Worm (Caenorhabditis elegans) whole organism, L2 larva: ENCODE data around the gene gta-1.
A peak's percentile ranks its signal among the peaks of the same experiment; 100 is the strongest.

Experiments used
- C34F6.9 ChIP-seq: fragments of 150-350 bp; optimal IDR thresholded peaks from 2 replicates; lab custom pipeline; 2014; ENCODE audit warnings: missing biosample characterization, missing genetic modification characterization
- F13H6.1 ChIP-seq: sonication (generic microtip); optimal IDR thresholded peaks from 2 replicates; lab custom pipeline; 2016; ENCODE audit warnings: missing genetic modification characterization, missing compliant biosample characterization
- R02D3.7 ChIP-seq: fragments of 150-350 bp; optimal IDR thresholded peaks from 2 replicates; lab custom pipeline; 2014; ENCODE audit warnings: missing biosample characterization, missing genetic modification characterization
- Y55F3AM.14 ChIP-seq: fragments of 200-800 bp; sonication (Bioruptor generic); optimal IDR thresholded peaks from 2 replicates; lab custom pipeline; 2018; ENCODE audit warnings: mild to moderate bottlenecking, missing genetic modification characterization, missing compliant biosample characterization
- ZK546.5 ChIP-seq: sonication (generic microtip); optimal IDR thresholded peaks from 2 replicates; lab custom pipeline; 2017; ENCODE audit warnings: missing biosample characterization, missing genetic modification characterization
- alr-1 ChIP-seq: fragments of 150-350 bp; optimal IDR thresholded peaks from 2 replicates; lab custom pipeline; 2014; ENCODE audit warnings: missing biosample characterization, missing genetic modification characterization
- aly-2 ChIP-seq: fragments of 150-350 bp; optimal IDR thresholded peaks from 2 replicates; lab custom pipeline; 2014; ENCODE audit warnings: missing biosample characterization, missing genetic modification characterization
- ama-1 ChIP-seq: fragments of 150-350 bp; optimal IDR thresholded peaks from 2 replicates; lab custom pipeline; 2018; ENCODE audit warnings: inconsistent platforms
- ceh-16 ChIP-seq: fragments of 150-350 bp; optimal IDR thresholded peaks from 2 replicates; lab custom pipeline; 2014; ENCODE audit warnings: missing biosample characterization, missing genetic modification characterization
- ceh-82 ChIP-seq: fragments of 150-350 bp; optimal IDR thresholded peaks from 2 replicates; lab custom pipeline; 2014; ENCODE audit warnings: missing biosample characterization, missing genetic modification characterization
- crh-2 ChIP-seq: sonication (generic microtip); optimal IDR thresholded peaks from 2 replicates; lab custom pipeline; 2017; ENCODE audit warnings: missing biosample characterization, missing genetic modification characterization
- dmd-4 ChIP-seq: sonication (generic microtip); optimal IDR thresholded peaks from 2 replicates; lab custom pipeline; 2017; ENCODE audit warnings: missing biosample characterization, missing genetic modification characterization
- elt-3 ChIP-seq: sonication (generic microtip); optimal IDR thresholded peaks from 2 replicates; lab custom pipeline; 2017; ENCODE audit warnings: missing biosample characterization, missing genetic modification characterization
- fos-1 ChIP-seq: fragments of 150-350 bp; optimal IDR thresholded peaks from 2 replicates; lab custom pipeline; 2014; ENCODE audit warnings: missing biosample characterization, missing genetic modification characterization
- gmeb-1 ChIP-seq: fragments of 150-350 bp; optimal IDR thresholded peaks from 2 replicates; lab custom pipeline; 2014; ENCODE audit warnings: missing biosample characterization, missing genetic modification characterization
- lin-11 ChIP-seq: fragments of 150-350 bp; sonication (generic microtip); optimal IDR thresholded peaks from 2 replicates; lab custom pipeline; 2014; ENCODE audit warnings: missing biosample characterization, missing genetic modification characterization, inconsistent platforms, mixed read lengths
- lin-13 ChIP-seq: fragments of 150-350 bp; optimal IDR thresholded peaks from 2 replicates; lab custom pipeline; 2014; ENCODE audit warnings: missing biosample characterization, missing genetic modification reagents, missing genetic modification characterization
- lsy-2 ChIP-seq, 2 experiments: fragments of 150-350 bp in 1 of 2; sonication (generic microtip) in 1 of 2; optimal IDR thresholded peaks; 2 replicates each; lab custom pipeline; 2014 to 2017; ENCODE audit warnings: missing biosample characterization in 2 of 2, missing genetic modification characterization in 2 of 2
- mab-5 ChIP-seq: fragments of 150-350 bp; optimal IDR thresholded peaks from 2 replicates; lab custom pipeline; 2014; ENCODE audit warnings: missing biosample characterization, missing genetic modification characterization
- mbf-1 ChIP-seq: sonication (generic microtip); optimal IDR thresholded peaks from 2 replicates; lab custom pipeline; 2017; ENCODE audit warnings: missing biosample characterization, missing genetic modification characterization
- mdl-1 ChIP-seq, 2 experiments: fragments of 150-350 bp in 1 of 2; sonication (generic microtip) in 1 of 2; optimal IDR thresholded peaks; 2 replicates each; lab custom pipeline; 2017; ENCODE audit warnings: missing biosample characterization in 2 of 2, missing genetic modification characterization in 2 of 2
- nhr-10 ChIP-seq: sonication (generic microtip); optimal IDR thresholded peaks from 2 replicates; lab custom pipeline; 2017; ENCODE audit warnings: missing biosample characterization, missing genetic modification characterization
- nhr-11 ChIP-seq: fragments of 150-350 bp; optimal IDR thresholded peaks from 2 replicates; lab custom pipeline; 2014; ENCODE audit warnings: missing biosample characterization, missing genetic modification characterization
- nhr-12 ChIP-seq: fragments of 150-350 bp; optimal IDR thresholded peaks from 2 replicates; lab custom pipeline; 2014; ENCODE audit warnings: missing biosample characterization, missing genetic modification characterization
- nhr-129 ChIP-seq: fragments of 150-350 bp; optimal IDR thresholded peaks from 2 replicates; lab custom pipeline; 2014; ENCODE audit warnings: missing biosample characterization, missing genetic modification characterization
- nhr-237 ChIP-seq: fragments of 150-350 bp; optimal IDR thresholded peaks from 2 replicates; lab custom pipeline; 2014; ENCODE audit warnings: missing biosample characterization, missing genetic modification characterization
- nhr-25 ChIP-seq: fragments of 150-350 bp; sonication (generic microtip); optimal IDR thresholded peaks from 3 replicates; lab custom pipeline; 2014; ENCODE audit warnings: missing biosample characterization, missing genetic modification characterization
- nhr-77 ChIP-seq: fragments of 150-350 bp; optimal IDR thresholded peaks from 2 replicates; lab custom pipeline; 2014; ENCODE audit warnings: missing biosample characterization, missing genetic modification characterization
- peb-1 ChIP-seq: fragments of 150-350 bp; optimal IDR thresholded peaks from 2 replicates; lab custom pipeline; 2014; ENCODE audit warnings: missing biosample characterization, missing genetic modification characterization
- sem-4 ChIP-seq: fragments of 150-350 bp; optimal IDR thresholded peaks from 2 replicates; lab custom pipeline; 2014; ENCODE audit warnings: missing biosample characterization, missing genetic modification reagents, missing genetic modification characterization
- sma-3 ChIP-seq: sonication (generic microtip); optimal IDR thresholded peaks from 2 replicates; lab custom pipeline; 2016; ENCODE audit warnings: missing genetic modification reagents, missing genetic modification characterization, missing compliant biosample characterization
- sma-9 ChIP-seq, 2 experiments: fragments of 150-350 bp in 1 of 2; sonication (generic microtip) in 1 of 2; optimal IDR thresholded peaks; 2 replicates each; lab custom pipeline; 2014 to 2016; ENCODE audit warnings: missing genetic modification characterization in 2 of 2, mild to moderate bottlenecking in 1 of 2, missing biosample characterization in 1 of 2, missing compliant biosample characterization in 1 of 2, missing genetic modification reagents in 1 of 2, moderate library complexity in 1 of 2
- snpc-4 ChIP-seq: fragments of 150-350 bp; optimal IDR thresholded peaks from 2 replicates; lab custom pipeline; 2014; ENCODE audit warnings: missing biosample characterization, missing genetic modification characterization
- unc-39 ChIP-seq: fragments of 150-350 bp; optimal IDR thresholded peaks from 2 replicates; lab custom pipeline; 2014; ENCODE audit warnings: missing biosample characterization, missing genetic modification characterization
- unc-55 ChIP-seq: fragments of 150-350 bp; sonication (generic microtip); optimal IDR thresholded peaks from 3 replicates; lab custom pipeline; 2014; ENCODE audit warnings: missing biosample characterization, missing genetic modification reagents, missing genetic modification characterization
- zag-1 ChIP-seq: fragments of 150-350 bp; optimal IDR thresholded peaks from 2 replicates; lab custom pipeline; 2014; ENCODE audit warnings: missing biosample characterization, missing genetic modification characterization
- ztf-11 ChIP-seq: sonication (generic microtip); optimal IDR thresholded peaks from 2 replicates; lab custom pipeline; 2017; ENCODE audit warnings: missing biosample characterization, missing genetic modification characterization
- ztf-4 ChIP-seq: fragments of 150-350 bp; optimal IDR thresholded peaks from 2 replicates; lab custom pipeline; 2014; ENCODE audit warnings: missing biosample characterization, missing genetic modification characterization

Gene gta-1

ce11 chrIV:10148938-10149337 lies 31.5 kb upstream of the gta-1 start, which contains the start of gene pigs-1:
TSS of gene pigs-1 (minus strand) at chrIV:10149038.
- no peak for TF ChIP-seq ceh-16 (tag; lab: Kevin White, UChicago)
- TF ChIP-seq zag-1 (tag; lab: Kevin White, UChicago), result no peak
- TF ChIP-seq gmeb-1, result no peak
- no peak for TF ChIP-seq ama-1
- no peak for TF ChIP-seq nhr-237
- TF ChIP-seq aly-2 (tag; lab: Kevin White, UChicago), result no peak
- TF ChIP-seq dmd-4 (tag; lab: Kevin White, UChicago), result no peak
- no peak for TF ChIP-seq Y55F3AM.14 (GFP tag; lab: Kevin White, UChicago)
- TF ChIP-seq nhr-25 (tag; lab: Kevin White, UChicago), result no peak
- TF ChIP-seq crh-2 (tag; lab: Kevin White, UChicago), result no peak
- no peak for TF ChIP-seq nhr-11 (tag; lab: Kevin White, UChicago)
- no peak for TF ChIP-seq sem-4 (tag; lab: Kevin White, UChicago)
- no peak for TF ChIP-seq alr-1 (tag; lab: Kevin White, UChicago)
- no peak for TF ChIP-seq elt-3 (tag; lab: Kevin White, UChicago)

DNA sequence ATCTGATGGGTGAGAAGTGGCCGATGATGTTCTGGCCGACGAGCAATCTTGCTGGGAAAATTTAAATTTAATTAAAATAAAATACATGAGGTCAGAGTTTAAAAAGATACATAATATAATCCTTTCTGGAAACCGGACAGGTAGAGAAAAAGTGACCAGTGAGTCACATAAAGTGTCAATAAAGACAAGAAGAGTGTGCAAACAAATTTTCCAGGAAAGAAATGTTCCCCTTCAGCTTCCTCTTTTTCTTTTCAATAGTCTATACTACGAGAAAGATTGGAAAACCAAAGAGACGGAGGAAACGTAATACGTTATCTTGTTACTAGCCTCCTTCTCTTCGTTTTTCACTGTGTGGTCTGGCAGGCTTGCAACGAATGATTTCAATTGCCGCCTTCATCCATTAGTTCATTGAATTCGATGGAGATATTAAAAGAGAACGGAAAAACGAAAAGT lies 29.9 kb upstream of the gta-1 start, which contains the start of gene tsp-12:
Gene tsp-12, minus strand, starts transcription at position 51 of the 453 bp plus-strand sequence.
- TF ChIP-seq sem-4 (tag; lab: Kevin White, UChicago) (no peak), lin-13 (GFP tag; lab: Kevin White, UChicago) (peak; percentile 23), snpc-4 (no peak), unc-39 (tag; lab: Kevin White, UChicago) (no peak), unc-55 (no peak), F13H6.1 (peak; percentile 51), sma-9 (GFP tag; optimal IDR thresholded peaks at IDR 0.05; lab: Kevin White, UChicago) (no peak), sma-9 (tag; optimal IDR thresholded peaks at IDR 0.05; lab: Kevin White, UChicago) (no peak), C34F6.9 (tag; lab: Kevin White, UChicago) (peak; percentile 2)

- TF ChIP-seq R02D3.7 (no peak), fos-1 (tag; lab: Kevin White, UChicago) (peak; percentile 5), sma-9 (GFP tag; optimal IDR thresholded peaks at IDR 0.05; lab: Kevin White, UChicago) (peak; percentile 69), sma-9 (tag; optimal IDR thresholded peaks at IDR 0.05; lab: Kevin White, UChicago) (no peak), sma-3 (GFP tag; lab: Kevin White, UChicago) (peak; percentile 22), lin-13 (GFP tag; lab: Kevin White, UChicago) (peak; percentile 57), peb-1 (tag; lab: Kevin White, UChicago) (no peak), crh-2 (tag; lab: Kevin White, UChicago) (peak; percentile 97), sem-4 (tag; lab: Kevin White, UChicago) (no peak), lsy-2 (tag; optimal IDR thresholded peaks at IDR 0.05; lab: Kevin White, UChicago) (peak; percentile 78 to 96), ztf-4 (no peak), nhr-11 (tag; lab: Kevin White, UChicago) (no peak), mdl-1 (tag; optimal IDR thresholded peaks at IDR 0.05; lab: Kevin White, UChicago) (no peak), gmeb-1 (peak; percentile 58), ztf-11 (no peak), nhr-129 (tag; lab: Kevin White, UChicago) (peak; percentile 43), C34F6.9 (tag; lab: Kevin White, UChicago) (peak; percentile 75), alr-1 (tag; lab: Kevin White, UChicago) (no peak), nhr-25 (tag; lab: Kevin White, UChicago) (peak; percentile 35), unc-55 (peak; percentile 73), snpc-4 (no peak), ama-1 (no peak), F13H6.1 (peak; percentile 25), ZK546.5 (tag; lab: Kevin White, UChicago) (no peak)
Measured at ce11 chrIV:10151439-10151997, 28.9 kb upstream of the gta-1 start, which contains the start of gene copg-1. TSS of gene copg-1 (plus strand) at chrIV:10151947.

ce11 chrIV:10153479-10153878 lies 27.0 kb upstream of the gta-1 start:
- TF ChIP-seq nhr-77 (no peak), nhr-12 (tag; lab: Kevin White, UChicago) (no peak), nhr-10 (tag; lab: Kevin White, UChicago) (no peak), zag-1 (tag; lab: Kevin White, UChicago) (no peak), lin-11 (no peak), nhr-129 (tag; lab: Kevin White, UChicago) (no peak), mbf-1 (no peak), fos-1 (tag; lab: Kevin White, UChicago) (no peak), crh-2 (tag; lab: Kevin White, UChicago) (no peak), unc-39 (tag; lab: Kevin White, UChicago) (no peak), mab-5 (tag; lab: Kevin White, UChicago) (no peak), elt-3 (tag; lab: Kevin White, UChicago) (no peak), alr-1 (tag; lab: Kevin White, UChicago) (no peak), sem-4 (tag; lab: Kevin White, UChicago) (no peak), ceh-82 (no peak), R02D3.7 (no peak)
